Worm (Caenorhabditis elegans) whole organism, late embryonic: ENCODE measurements around the gene sax-7.

Experiments
- ets-4 ChIP-seq: sonication (generic microtip); optimal IDR thresholded peaks from 2 replicates; lab custom pipeline; 2016; ENCODE audit warnings: missing genetic modification characterization, missing compliant biosample characterization
- fkh-10 ChIP-seq: fragments of 150-350 bp; optimal IDR thresholded peaks from 2 replicates; lab custom pipeline; 2014; ENCODE audit warnings: missing biosample characterization, missing genetic modification reagents, missing genetic modification characterization
- fkh-6 ChIP-seq: sonication (generic microtip); optimal IDR thresholded peaks from 2 replicates; lab custom pipeline; 2016; ENCODE audit warnings: missing genetic modification characterization, missing compliant biosample characterization

DNA sequence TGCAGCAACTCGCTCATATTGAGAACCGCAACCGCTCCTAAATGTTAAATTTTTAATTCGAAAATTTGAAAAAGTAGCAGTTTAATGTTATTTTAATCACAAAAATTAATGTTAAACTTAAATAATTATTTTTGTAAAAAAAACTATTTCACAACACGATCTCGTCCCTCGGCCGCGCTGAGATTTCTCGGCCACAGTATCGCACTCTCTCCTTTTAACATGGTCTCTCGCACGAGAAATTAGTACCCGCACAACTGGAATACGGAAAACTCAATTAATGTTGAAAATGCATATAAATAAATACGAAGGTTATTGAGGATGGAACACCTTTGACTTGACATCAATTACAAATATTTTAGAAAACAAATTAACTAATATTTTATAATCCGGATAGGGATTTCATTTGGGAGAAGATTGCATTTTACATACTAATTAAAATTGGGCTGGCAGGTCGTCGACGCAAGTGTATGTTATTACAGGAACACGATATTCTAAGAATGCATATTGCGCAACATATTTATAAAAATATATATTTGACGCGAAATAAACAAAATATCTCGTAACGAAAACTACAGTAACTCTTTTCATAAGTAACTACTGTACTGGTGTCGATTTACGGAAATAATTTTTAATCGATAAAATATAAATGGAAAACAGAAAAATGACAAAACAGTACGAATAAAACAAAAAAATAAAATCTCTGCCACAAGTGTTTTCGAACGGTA, 42.5 kb upstream of the sax-7 start, which contains the start of gene dnc-4:
- TF ChIP-seq ets-4 = peak; percentile 49
- no peak for TF ChIP-seq fkh-10 (GFP tag; lab: Kevin White, UChicago)
- no peak for TF ChIP-seq fkh-6 (tag; lab: Kevin White, UChicago)
